Worm (Caenorhabditis elegans): ENCODE measurements around the gene ZK616.61.

ZK616.61 gene

ce11 chrIV:5369414-5369813 is 36.0 kb upstream of the ZK616.61 start, which contains the start of gene F41H10.3:
Gene F41H10.3, plus strand, starts transcription at chrIV:5369801.
- TF ChIP-seq lin-29 (GFP tag; IDR thresholded peaks at IDR 0.05): no peak
- no peak for TF ChIP-seq egl-43 (GFP tag; IDR thresholded peaks at IDR 0.05)
- no peak for TF ChIP-seq dmd-8 (GFP tag; IDR thresholded peaks at IDR 0.05)
- TF ChIP-seq saeg-2 (GFP tag; IDR thresholded peaks at IDR 0.05): no peak
- peak; percentile 61 for TF ChIP-seq lin-38 (GFP tag; IDR thresholded peaks at IDR 0.05)
- no peak for TF ChIP-seq gei-8 (GFP tag; optimal IDR thresholded peaks at IDR 0.05)
- TF ChIP-seq Y5F2A.4 (GFP tag; optimal IDR thresholded peaks at IDR 0.05): no peak
- TF ChIP-seq ceh-44 (GFP tag; IDR thresholded peaks at IDR 0.05): no peak
- TF ChIP-seq aha-1 (tag): peak; percentile 57

ce11 chrIV:5370914-5371313 is 34.5 kb upstream of the ZK616.61 start:
- peak; percentile 43 for TF ChIP-seq aha-1 (tag)
- TF ChIP-seq lin-38 (GFP tag; IDR thresholded peaks at IDR 0.05): peak; percentile 58
- TF ChIP-seq jun-1 (tag; optimal IDR thresholded peaks at IDR 0.05): no peak
- TF ChIP-seq hlh-30 (tag; optimal IDR thresholded peaks at IDR 0.05; ENCODE audit: insufficient read depth): no peak
- no peak for TF ChIP-seq ceh-82 (tag; optimal IDR thresholded peaks at IDR 0.05)
- no peak for TF ChIP-seq madf-5 (GFP tag; IDR thresholded peaks at IDR 0.05)
- peak; percentile 49; the same call in 1 of the 2 replicates for TF ChIP-seq snpc-1.2 (GFP tag; IDR thresholded peaks at IDR 0.05)
- no peak for TF ChIP-seq daf-16 (GFP tag; optimal IDR thresholded peaks at IDR 0.05)
- TF ChIP-seq daf-16 (tag; optimal IDR thresholded peaks at IDR 0.05): no peak
- TF ChIP-seq lin-1 (GFP tag; IDR thresholded peaks at IDR 0.05): no peak
- peak; percentile 33 for TF ChIP-seq dpl-1 (GFP tag; optimal IDR thresholded peaks at IDR 0.05)
- TF ChIP-seq ama-1 (optimal IDR thresholded peaks at IDR 0.05): no peak
- peak; percentile 47 for TF ChIP-seq dve-1 (tag; optimal IDR thresholded peaks at IDR 0.05; ENCODE audit: insufficient read depth)
- TF ChIP-seq fkh-10 (GFP tag; optimal IDR thresholded peaks at IDR 0.05): no peak
- no peak for TF ChIP-seq ceh-62 (tag; optimal IDR thresholded peaks at IDR 0.05)
- no peak for TF ChIP-seq nhr-111 (GFP tag; optimal IDR thresholded peaks at IDR 0.05)
- 0 out of 2 replicates have a peak, but pooled peaks have one; percentile 36 for TF ChIP-seq madf-9 (GFP tag; conservative IDR thresholded peaks at IDR 0.05)
- peak; percentile 25 for TF ChIP-seq nhr-6 (tag; optimal IDR thresholded peaks at IDR 0.05)
- TF ChIP-seq unc-130 (GFP tag; optimal IDR thresholded peaks at IDR 0.05): peak; percentile 2
- TF ChIP-seq lsy-2 (tag; optimal IDR thresholded peaks at IDR 0.05): peak in 1 of 2 experiments; percentile 58
- peak; percentile 20 for TF ChIP-seq mep-1 (tag; optimal IDR thresholded peaks at IDR 0.05)
- TF ChIP-seq pha-4 (GFP tag; IDR thresholded peaks at IDR 0.05): peak; percentile 53; the same call in 1 of the 2 replicates
- no peak for TF ChIP-seq pha-4 (tag; optimal IDR thresholded peaks at IDR 0.05)
- TF ChIP-seq nhr-102 (tag; optimal IDR thresholded peaks at IDR 0.05): no peak
- TF ChIP-seq F44E2.7 (GFP tag; IDR thresholded peaks at IDR 0.05): 0 out of 2 replicates have a peak, but pooled peaks have one; percentile 15
- TF ChIP-seq mes-2 (tag; optimal IDR thresholded peaks at IDR 0.05; ENCODE audit: poor library complexity, severe bottlenecking): peak; percentile 46

- no peak for TF ChIP-seq snpc-4 (tag; optimal IDR thresholded peaks at IDR 0.05)
- no peak for TF ChIP-seq dpl-1 (GFP tag; optimal IDR thresholded peaks at IDR 0.05)
- TF ChIP-seq mdl-1 (tag; optimal IDR thresholded peaks at IDR 0.05): no peak
- no peak for TF ChIP-seq mdt-29 (GFP tag; IDR thresholded peaks at IDR 0.05)
- TF ChIP-seq zip-11 (GFP tag; IDR thresholded peaks at IDR 0.05): no peak
- no peak for TF ChIP-seq daf-16 (GFP tag; optimal IDR thresholded peaks at IDR 0.05)
- peak; percentile 61 for TF ChIP-seq daf-16 (tag; optimal IDR thresholded peaks at IDR 0.05)
- TF ChIP-seq nhr-11 (tag; optimal IDR thresholded peaks at IDR 0.05): no peak
- TF ChIP-seq nhr-77 (tag; optimal IDR thresholded peaks at IDR 0.05): peak; percentile 14
- no peak for TF ChIP-seq T20F7.1 (GFP tag; optimal IDR thresholded peaks at IDR 0.05)
- no peak for TF ChIP-seq vab-7 (GFP tag; IDR thresholded peaks at IDR 0.05)
- TF ChIP-seq arid-1 (GFP tag; conservative IDR thresholded peaks at IDR 0.05): no peak
- no peak for TF ChIP-seq attf-4 (tag; optimal IDR thresholded peaks at IDR 0.05)
- TF ChIP-seq lin-39 (tag; optimal IDR thresholded peaks at IDR 0.05): no peak
- no peak for TF ChIP-seq nhr-25 (tag; optimal IDR thresholded peaks at IDR 0.05; ENCODE audit: borderline replicate concordance, insufficient read depth)
- peak; percentile 37 for TF ChIP-seq dmd-6 (GFP tag; IDR thresholded peaks at IDR 0.05)
- TF ChIP-seq ceh-44 (GFP tag; IDR thresholded peaks at IDR 0.05): no peak
- TF ChIP-seq lin-13 (GFP tag; optimal IDR thresholded peaks at IDR 0.05): no peak
- TF ChIP-seq zip-2 (tag; optimal IDR thresholded peaks at IDR 0.05): no peak
- TF ChIP-seq nhr-6 (tag; optimal IDR thresholded peaks at IDR 0.05): no peak
- TF ChIP-seq unc-62 (GFP tag; optimal IDR thresholded peaks at IDR 0.05 in 1 of 2): peak in 1 of 2 experiments; percentile 51
- no peak for TF ChIP-seq unc-62 (tag; optimal IDR thresholded peaks at IDR 0.05)
- no peak for TF ChIP-seq gei-8 (GFP tag; optimal IDR thresholded peaks at IDR 0.05)
Measured at ce11 chrIV:5374321-5374720, 31.1 kb upstream of the ZK616.61 start.
